Fruit fly (Drosophila melanogaster) whole organism, embryonic: ENCODE results near the gene MED14.

Experiments used
- Aef1 ChIP-seq: fragments of 200-800 bp; sonication (Bioruptor generic); IDR thresholded peaks from 3 replicates; pipeline ENCODE4 v1.3.6; 2022; ENCODE audit warnings: missing biosample characterization, missing genetic modification characterization
- Asciz ChIP-seq: fragments of 200-800 bp; sonication (Bioruptor generic); optimal IDR thresholded peaks from 2 replicates; lab custom pipeline; 2017; ENCODE audit warnings: missing biosample characterization, mild to moderate bottlenecking, missing genetic modification characterization, missing genetic modification reagents
- CG10267 ChIP-seq: fragments of 200-800 bp; sonication (Bioruptor generic); optimal IDR thresholded peaks from 2 replicates; lab custom pipeline; 2018; ENCODE audit warnings: missing biosample characterization, mild to moderate bottlenecking, missing genetic modification characterization, moderate library complexity
- CG11247 ChIP-seq: fragments of 200-800 bp; sonication (Bioruptor generic); IDR thresholded peaks from 2 replicates; pipeline ENCODE4 v1.3.6; 2022; ENCODE audit warnings: missing biosample characterization, missing genetic modification characterization
- CG12104 ChIP-seq: fragments of 200-800 bp; sonication (Bioruptor generic); optimal IDR thresholded peaks from 3 replicates; lab custom pipeline; 2016; ENCODE audit warnings: missing biosample characterization, missing genetic modification characterization
- CG13296 ChIP-seq: fragments of 200-800 bp; sonication (Bioruptor generic); optimal IDR thresholded peaks from 3 replicates; lab custom pipeline; 2018; ENCODE audit warnings: missing biosample characterization, mild to moderate bottlenecking, missing genetic modification characterization
- CG15514 ChIP-seq: fragments of 200-800 bp; sonication (Bioruptor generic); optimal IDR thresholded peaks from 3 replicates; lab custom pipeline; 2017; ENCODE audit warnings: missing biosample characterization, missing genetic modification characterization, mild to moderate bottlenecking, moderate library complexity, missing genetic modification reagents
- CG17802 ChIP-seq: fragments of 200-800 bp; sonication (Bioruptor generic); optimal IDR thresholded peaks from 2 replicates; lab custom pipeline; 2018; ENCODE audit warnings: missing biosample characterization, mild to moderate bottlenecking, missing genetic modification characterization, moderate library complexity
- CG1792 ChIP-seq: fragments of 200-800 bp; sonication (Bioruptor generic); optimal IDR thresholded peaks from 2 replicates; lab custom pipeline; 2016; ENCODE audit warnings: missing biosample characterization, missing genetic modification characterization
- CG18011 ChIP-seq: fragments of 200-800 bp; sonication (Bioruptor generic); optimal IDR thresholded peaks from 2 replicates; lab custom pipeline; 2017; ENCODE audit warnings: missing biosample characterization, missing genetic modification characterization, mild to moderate bottlenecking, moderate library complexity, missing genotype
- CG1832 ChIP-seq: fragments of 200-800 bp; sonication (Bioruptor generic); optimal IDR thresholded peaks from 2 replicates; lab custom pipeline; 2017; ENCODE audit warnings: missing biosample characterization, mild to moderate bottlenecking, missing genetic modification characterization, inconsistent platforms
- CG30431 ChIP-seq: fragments of 200-800 bp; sonication (Bioruptor generic); optimal IDR thresholded peaks from 2 replicates; lab custom pipeline; 2017; ENCODE audit warnings: missing biosample characterization, missing genetic modification characterization
- CG3163 ChIP-seq: fragments of 200-800 bp; sonication (Bioruptor generic); optimal IDR thresholded peaks from 3 replicates; lab custom pipeline; 2016; ENCODE audit warnings: missing biosample characterization, missing genetic modification characterization
- CG4820 ChIP-seq: fragments of 200-800 bp; sonication (Bioruptor generic); optimal IDR thresholded peaks from 3 replicates; lab custom pipeline; 2016; ENCODE audit warnings: missing biosample characterization, missing genetic modification characterization
- CG6765 ChIP-seq: fragments of 200-800 bp; sonication (Bioruptor generic); optimal IDR thresholded peaks from 3 replicates; lab custom pipeline; 2017; ENCODE audit warnings: missing biosample characterization, mild to moderate bottlenecking, missing genetic modification characterization
- CG7372 ChIP-seq: fragments of 200-800 bp; sonication (Bioruptor generic); IDR thresholded peaks from 2 replicates; pipeline ENCODE4 v1.3.6; 2022; ENCODE audit warnings: missing biosample characterization, missing genetic modification characterization
- CG7745 ChIP-seq: fragments of 200-800 bp; sonication (Bioruptor generic); optimal IDR thresholded peaks from 2 replicates; lab custom pipeline; 2018; ENCODE audit warnings: missing biosample characterization, mild to moderate bottlenecking, missing genetic modification characterization, moderate library complexity
- CG7928 ChIP-seq: fragments of 200-800 bp; sonication (Bioruptor generic); optimal IDR thresholded peaks from 2 replicates; lab custom pipeline; 2017; ENCODE audit warnings: missing biosample characterization, mild to moderate bottlenecking, missing genetic modification characterization
- D ChIP-seq, 2 experiments: fragments of 200-800 bp in 1 of 2; fragments of >200 bp in 1 of 2; sonication (Bioruptor generic) in 1 of 2; optimal IDR thresholded peaks; 2 replicates in 1 of 2; 3 replicates in 1 of 2; lab custom pipeline; 2017; ENCODE audit warnings: mild to moderate bottlenecking in 1 of 2, missing biosample characterization in 1 of 2, missing genetic modification characterization in 1 of 2, missing genetic modification reagents in 1 of 2
- D19A ChIP-seq: fragments of 200-800 bp; optimal IDR thresholded peaks from 3 replicates; lab custom pipeline; 2019; ENCODE audit warnings: missing biosample characterization, mild to moderate bottlenecking, missing genetic modification characterization, moderate library complexity
- Drgx ChIP-seq: fragments of 200-800 bp; sonication (Bioruptor generic); IDR thresholded peaks from 2 replicates; pipeline ENCODE4 v1.3.6; 2022; ENCODE audit warnings: missing biosample characterization, missing genetic modification characterization
- H15 ChIP-seq: fragments of 200-800 bp; sonication (Bioruptor generic); IDR thresholded peaks from 3 replicates; pipeline ENCODE4 v1.3.6; 2022; ENCODE audit warnings: missing biosample characterization, missing genetic modification characterization
- HmgD ChIP-seq: fragments of 200-800 bp; sonication (Bioruptor generic); optimal IDR thresholded peaks from 3 replicates; lab custom pipeline; 2016; ENCODE audit warnings: missing biosample characterization, missing genetic modification characterization
- HmgZ ChIP-seq: fragments of 200-800 bp; sonication (Bioruptor generic); optimal IDR thresholded peaks from 2 replicates; lab custom pipeline; 2018; ENCODE audit warnings: missing biosample characterization, mild to moderate bottlenecking, missing genetic modification characterization
- Hr39 ChIP-seq: fragments of >200 bp; optimal IDR thresholded peaks from 2 replicates; lab custom pipeline; 2017
- Mad ChIP-seq: fragments of 200-800 bp; sonication (Bioruptor generic); optimal IDR thresholded peaks from 2 replicates; lab custom pipeline; 2016; ENCODE audit warnings: missing biosample characterization, missing genetic modification characterization
- Opbp ChIP-seq: fragments of 200-800 bp; sonication (Bioruptor generic); IDR thresholded peaks from 3 replicates; pipeline ENCODE4 v1.3.6; 2022; ENCODE audit warnings: missing biosample characterization, missing genetic modification characterization; ENCODE audit not compliant: partially characterized antibody
- Ptx1 ChIP-seq: fragments of 200-800 bp; sonication (Bioruptor generic); IDR thresholded peaks from 2 replicates; pipeline ENCODE4 v1.3.6; 2022; ENCODE audit warnings: missing biosample characterization, missing genetic modification characterization
- TFAM ChIP-seq: fragments of 200-800 bp; sonication (Bioruptor generic); optimal IDR thresholded peaks from 2 replicates; lab custom pipeline; 2017; ENCODE audit warnings: missing biosample characterization, missing genetic modification characterization, inconsistent platforms
- Vsx1 ChIP-seq: fragments of 200-800 bp; sonication (Bioruptor generic); optimal IDR thresholded peaks from 2 replicates; lab custom pipeline; 2017; ENCODE audit warnings: missing biosample characterization, mild to moderate bottlenecking, missing genetic modification characterization, missing genetic modification reagents
- cad ChIP-seq: fragments of >200 bp; optimal IDR thresholded peaks from 2 replicates; lab custom pipeline; 2017; ENCODE audit warnings: missing biosample characterization, missing genetic modification characterization
- chif ChIP-seq, 2 experiments: fragments of 200-800 bp; sonication (Bioruptor generic); optimal IDR thresholded peaks; 3 replicates each; lab custom pipeline; 2016; ENCODE audit warnings: missing biosample characterization in 2 of 2, missing genetic modification characterization in 2 of 2
- fru ChIP-seq: fragments of >200 bp; optimal IDR thresholded peaks from 2 replicates; lab custom pipeline; 2017
- gro ChIP-seq: fragments of 200-800 bp; sonication (Bioruptor generic); optimal IDR thresholded peaks from 2 replicates; lab custom pipeline; 2016; ENCODE audit warnings: missing biosample characterization, missing genetic modification characterization
- hb ChIP-seq: fragments of 200-800 bp; sonication (Bioruptor generic); IDR thresholded peaks from 3 replicates; pipeline ENCODE4 v1.3.6; 2022; ENCODE audit warnings: missing biosample characterization, missing genetic modification characterization; ENCODE audit not compliant: partially characterized antibody
- ind ChIP-seq: fragments of 200-800 bp; sonication (Bioruptor generic); optimal IDR thresholded peaks from 3 replicates; lab custom pipeline; 2016; ENCODE audit warnings: missing biosample characterization, missing genetic modification characterization
- jigr1 ChIP-seq: fragments of 200-800 bp; sonication (Bioruptor generic); IDR thresholded peaks from 3 replicates; pipeline ENCODE4 v1.3.6; 2022; ENCODE audit warnings: missing biosample characterization, missing genetic modification characterization
- kah ChIP-seq: fragments of 200-800 bp; sonication (Bioruptor generic); optimal IDR thresholded peaks from 2 replicates; lab custom pipeline; 2018; ENCODE audit warnings: missing biosample characterization, mild to moderate bottlenecking, missing genetic modification characterization
- klu ChIP-seq: fragments of 200-800 bp; sonication (Bioruptor generic); IDR thresholded peaks from 2 replicates; pipeline ENCODE4 v1.3.6; 2022; ENCODE audit warnings: missing biosample characterization, missing genetic modification characterization
- kni ChIP-seq: fragments of 200-800 bp; sonication (Bioruptor generic); optimal IDR thresholded peaks from 3 replicates; lab custom pipeline; 2017; ENCODE audit warnings: mild to moderate bottlenecking, missing biosample characterization, missing genetic modification reagents, missing genetic modification characterization
- lola ChIP-seq, 3 experiments: fragments of >200 bp in 2 of 3; fragments of 200-800 bp in 1 of 3; sonication (Bioruptor generic) in 1 of 3; optimal IDR thresholded peaks; 2 replicates each; lab custom pipeline; 2017 to 2019; ENCODE audit warnings: missing biosample characterization in 3 of 3, missing genetic modification characterization in 3 of 3, mild to moderate bottlenecking in 1 of 3, moderate library complexity in 1 of 3
- pfk ChIP-seq: fragments of 200-800 bp; sonication (Bioruptor generic); optimal IDR thresholded peaks from 2 replicates; lab custom pipeline; 2018; ENCODE audit warnings: missing biosample characterization, mild to moderate bottlenecking, missing genetic modification characterization, moderate library complexity
- repo ChIP-seq: fragments of 200-800 bp; sonication (Bioruptor generic); optimal IDR thresholded peaks from 2 replicates; lab custom pipeline; 2016; ENCODE audit warnings: missing biosample characterization, missing genetic modification characterization
- sens ChIP-seq: fragments of 200-800 bp; sonication (Bioruptor generic); peaks from one replicate; lab custom pipeline; 2016; ENCODE audit warnings: missing biosample characterization, missing genetic modification characterization
- sima ChIP-seq: fragments of 200-800 bp; sonication (Bioruptor generic); optimal IDR thresholded peaks from 2 replicates; lab custom pipeline; 2016; ENCODE audit warnings: missing biosample characterization, missing genetic modification characterization
- sna ChIP-seq: fragments of 200-800 bp; sonication (Bioruptor generic); IDR thresholded peaks from 2 replicates; pipeline ENCODE4 v1.3.6; 2022; ENCODE audit warnings: missing biosample characterization, missing genetic modification characterization; ENCODE audit not compliant: partially characterized antibody
- sug ChIP-seq: fragments of 200-800 bp; optimal IDR thresholded peaks from 2 replicates; lab custom pipeline; 2019; ENCODE audit warnings: missing biosample characterization, mild to moderate bottlenecking, missing genetic modification characterization, moderate library complexity
- tgo ChIP-seq: fragments of 200-800 bp; sonication (Bioruptor generic); IDR thresholded peaks from 3 replicates; pipeline ENCODE4 v1.3.6; 2022; ENCODE audit warnings: missing biosample characterization, missing genetic modification characterization
- tup ChIP-seq: fragments of 200-800 bp; sonication (Bioruptor generic); optimal IDR thresholded peaks from 2 replicates; lab custom pipeline; 2016; ENCODE audit warnings: missing biosample characterization, mild to moderate bottlenecking, missing genetic modification characterization, moderate library complexity
- wdn ChIP-seq: fragments of 200-800 bp; sonication (Bioruptor generic); IDR thresholded peaks from 2 replicates; pipeline ENCODE4 v1.3.6; 2022; ENCODE audit warnings: missing biosample characterization, missing genetic modification characterization

The MED14 gene

DNA sequence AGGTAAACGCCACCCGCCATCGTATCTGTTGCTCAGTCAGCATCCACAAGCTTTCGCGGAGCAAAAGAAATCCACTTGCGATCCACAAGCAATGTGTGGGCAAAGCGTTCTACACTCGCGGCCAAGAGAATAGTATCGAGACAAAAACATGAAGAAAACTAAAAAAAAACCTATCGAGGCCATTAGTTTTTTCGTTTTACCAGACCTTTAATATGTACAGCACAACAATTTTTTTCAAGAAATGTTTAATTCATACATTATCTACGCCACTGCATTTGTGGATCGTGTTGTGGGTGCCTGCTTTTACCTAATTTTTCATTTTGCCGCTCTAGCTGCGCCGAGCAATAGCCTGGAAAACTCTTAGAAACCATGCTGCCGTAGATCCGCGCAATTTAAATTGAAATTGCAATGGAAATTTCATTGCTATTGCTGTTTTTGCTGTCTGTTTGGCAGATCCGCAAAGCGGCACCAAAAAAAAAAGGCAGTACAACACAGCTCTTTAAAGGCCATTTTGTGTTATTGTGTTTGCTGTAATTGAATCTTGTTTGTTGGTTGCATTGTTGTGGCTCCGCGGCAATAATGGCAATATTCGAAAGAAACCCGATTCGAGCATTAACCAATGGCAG, 29.9 kb upstream of the MED14 start (continued):
- TF ChIP-seq Hr39 (lab: Kevin White, UChicago) = no peak
- no peak for TF ChIP-seq sna (GFP tag; lab: Robert Waterston, UW)
- peak; percentile 23 for TF ChIP-seq CG15514 (GFP tag; lab: Kevin White, UChicago)
- no peak for TF ChIP-seq Opbp (GFP tag; lab: Robert Waterston, UW)
- TF ChIP-seq Vsx1 (GFP tag; lab: Kevin White, UChicago) = no peak
- peak; percentile 67 for TF ChIP-seq tgo (GFP tag; lab: Robert Waterston, UW)
- peak; percentile 87 for TF ChIP-seq sens (GFP tag; lab: Kevin White, UChicago)
- peak; percentile 41 for TF ChIP-seq Mad (GFP tag; lab: Kevin White, UChicago)
- TF ChIP-seq CG17802 (tag; lab: Kevin White, UChicago) = peak; percentile 32
- TF ChIP-seq CG18011 (GFP tag; lab: Kevin White, UChicago) = peak; percentile 23
- peak; percentile 35 for TF ChIP-seq kah (GFP tag; lab: Kevin White, UChicago)
- TF ChIP-seq chif (GFP tag; optimal IDR thresholded peaks at IDR 0.05; lab: Kevin White, UChicago) = peak; percentile 49 to 59
- no peak for TF ChIP-seq CG12104
- no peak for TF ChIP-seq klu (GFP tag; lab: Robert Waterston, UW)
- peak; percentile 81 for TF ChIP-seq Asciz
- TF ChIP-seq sug = no peak
- no peak for TF ChIP-seq wdn (GFP tag; lab: Robert Waterston, UW)
- no peak for TF ChIP-seq HmgD (GFP tag; lab: Kevin White, UChicago)
- peak; percentile 12 for TF ChIP-seq CG1792 (GFP tag; lab: Kevin White, UChicago)
- no peak for TF ChIP-seq Aef1 (GFP tag; lab: Robert Waterston, UW)
- TF ChIP-seq pfk (GFP tag; lab: Kevin White, UChicago) = no peak
- TF ChIP-seq CG13296 = peak; percentile 52
- no peak for TF ChIP-seq hb (GFP tag; lab: Robert Waterston, UW)
- no peak for TF ChIP-seq jigr1 (GFP tag; lab: Robert Waterston, UW)
- no peak for TF ChIP-seq cad (GFP tag; lab: Kevin White, UChicago)
- TF ChIP-seq Ptx1 (GFP tag; lab: Robert Waterston, UW) = peak; percentile 77
- peak; percentile 16 for TF ChIP-seq HmgZ (tag; lab: Kevin White, UChicago)
- peak; percentile 62 for TF ChIP-seq CG10267 (tag; lab: Kevin White, UChicago)
- TF ChIP-seq kni (GFP tag; lab: Kevin White, UChicago) = no peak
- TF ChIP-seq D19A = peak; percentile 35
- no peak for TF ChIP-seq tup
- TF ChIP-seq fru = no peak
- TF ChIP-seq CG30431 (GFP tag; lab: Kevin White, UChicago) = peak; percentile 21
- TF ChIP-seq sima = no peak
- peak; percentile 60 for TF ChIP-seq ind (GFP tag; lab: Kevin White, UChicago)
- TF ChIP-seq lola (GFP tag; optimal IDR thresholded peaks at IDR 0.05; lab: Kevin White, UChicago) = peak in 1 of 3 experiments; percentile 18
- peak; percentile 92 for TF ChIP-seq Drgx
- no peak for TF ChIP-seq CG1832
- TF ChIP-seq CG4820 (GFP tag; lab: Kevin White, UChicago) = peak; percentile 31
- no peak for TF ChIP-seq CG6765 (GFP tag; lab: Kevin White, UChicago)
- no peak for TF ChIP-seq CG11247
- TF ChIP-seq gro (GFP tag; lab: Kevin White, UChicago) = peak; percentile 19
- TF ChIP-seq TFAM (GFP tag; lab: Kevin White, UChicago) = no peak
- no peak for TF ChIP-seq D (optimal IDR thresholded peaks at IDR 0.05; lab: Kevin White, UChicago)
- peak; percentile 48 for TF ChIP-seq D (GFP tag; optimal IDR thresholded peaks at IDR 0.05; lab: Kevin White, UChicago)
- TF ChIP-seq H15 (GFP tag; lab: Robert Waterston, UW) = peak; percentile 79
- TF ChIP-seq repo (GFP tag; lab: Kevin White, UChicago) = peak; percentile 16
- no peak for TF ChIP-seq CG3163
- TF ChIP-seq CG7928 (GFP tag; lab: Kevin White, UChicago) = no peak
- no peak for TF ChIP-seq CG7745
- no peak for TF ChIP-seq CG7372 (GFP tag; lab: Robert Waterston, UW)
